Fruit fly (Drosophila melanogaster) whole organism, embryonic: Measurements from ENCODE around the gene CG42820.

Source experiments
- Atf3 ChIP-seq: fragments of 200-800 bp; sonication (Bioruptor generic); optimal IDR thresholded peaks from 3 replicates; lab custom pipeline; 2016; ENCODE audit warnings: missing biosample characterization, missing genetic modification characterization
- CG10147 ChIP-seq: fragments of 200-800 bp; sonication (Bioruptor generic); optimal IDR thresholded peaks from 2 replicates; lab custom pipeline; 2019; ENCODE audit warnings: missing biosample characterization, mild to moderate bottlenecking, missing genetic modification characterization, moderate library complexity
- CG11723 ChIP-seq: fragments of 200-800 bp; sonication (Bioruptor generic); optimal IDR thresholded peaks from 2 replicates; lab custom pipeline; 2017; ENCODE audit warnings: missing biosample characterization, mild to moderate bottlenecking, missing genetic modification characterization
- CG12104 ChIP-seq: fragments of 200-800 bp; sonication (Bioruptor generic); optimal IDR thresholded peaks from 3 replicates; lab custom pipeline; 2016; ENCODE audit warnings: missing biosample characterization, missing genetic modification characterization
- CG12219 ChIP-seq: fragments of 200-800 bp; sonication (Bioruptor generic); optimal IDR thresholded peaks from 3 replicates; lab custom pipeline; 2018; ENCODE audit warnings: missing biosample characterization, mild to moderate bottlenecking, missing genetic modification characterization
- CG12236 ChIP-seq: fragments of 200-800 bp; sonication (Bioruptor generic); optimal IDR thresholded peaks from 2 replicates; lab custom pipeline; 2016; ENCODE audit warnings: missing biosample characterization, missing genetic modification characterization
- CG12391 ChIP-seq: fragments of 200-800 bp; sonication (Bioruptor generic); optimal IDR thresholded peaks from 3 replicates; lab custom pipeline; 2018; ENCODE audit warnings: missing biosample characterization, mild to moderate bottlenecking, missing genetic modification characterization, moderate library complexity
- CG1602 ChIP-seq: fragments of 200-800 bp; sonication (Bioruptor generic); optimal IDR thresholded peaks from 3 replicates; lab custom pipeline; 2016; ENCODE audit warnings: missing biosample characterization, missing genetic modification characterization
- CG1792 ChIP-seq: fragments of 200-800 bp; sonication (Bioruptor generic); optimal IDR thresholded peaks from 2 replicates; lab custom pipeline; 2016; ENCODE audit warnings: missing biosample characterization, missing genetic modification characterization
- CG18011 ChIP-seq: fragments of 200-800 bp; sonication (Bioruptor generic); optimal IDR thresholded peaks from 2 replicates; lab custom pipeline; 2017; ENCODE audit warnings: missing biosample characterization, missing genetic modification characterization, mild to moderate bottlenecking, moderate library complexity, missing genotype
- CG34376 ChIP-seq: fragments of 200-800 bp; sonication (Bioruptor generic); optimal IDR thresholded peaks from 2 replicates; lab custom pipeline; 2018; ENCODE audit warnings: missing biosample characterization, mild to moderate bottlenecking, missing genetic modification characterization
- CG3995 ChIP-seq: fragments of 200-800 bp; sonication (Bioruptor generic); optimal IDR thresholded peaks from 3 replicates; lab custom pipeline; 2016; ENCODE audit warnings: missing biosample characterization, missing genetic modification characterization
- CG4360 ChIP-seq: fragments of 200-800 bp; sonication (Bioruptor generic); IDR thresholded peaks from 2 replicates; pipeline ENCODE4 v1.3.6; 2022; ENCODE audit warnings: missing biosample characterization, missing genetic modification characterization
- CG5180 ChIP-seq: fragments of 200-800 bp; sonication (Bioruptor generic); optimal IDR thresholded peaks from 3 replicates; lab custom pipeline; 2017; ENCODE audit warnings: missing biosample characterization, missing genetic modification characterization, mild to moderate bottlenecking, moderate library complexity, missing genetic modification reagents
- CG7271 ChIP-seq: fragments of 200-800 bp; sonication (Bioruptor generic); optimal IDR thresholded peaks from 2 replicates; lab custom pipeline; 2018; ENCODE audit warnings: missing biosample characterization, mild to moderate bottlenecking, missing genetic modification characterization, moderate library complexity
- CG8089 ChIP-seq: fragments of 200-800 bp; sonication (Bioruptor generic); optimal IDR thresholded peaks from 3 replicates; lab custom pipeline; 2016; ENCODE audit warnings: missing biosample characterization, missing genetic modification characterization
- CG9437 ChIP-seq: fragments of 200-800 bp; sonication (Bioruptor generic); optimal IDR thresholded peaks from 2 replicates; lab custom pipeline; 2018; ENCODE audit warnings: missing biosample characterization, mild to moderate bottlenecking, missing genetic modification characterization
- CG9797 ChIP-seq: fragments of 200-800 bp; sonication (Bioruptor generic); optimal IDR thresholded peaks from 3 replicates; lab custom pipeline; 2018; ENCODE audit warnings: missing biosample characterization, mild to moderate bottlenecking, missing genetic modification characterization
- D19A ChIP-seq: fragments of 200-800 bp; optimal IDR thresholded peaks from 3 replicates; lab custom pipeline; 2019; ENCODE audit warnings: missing biosample characterization, mild to moderate bottlenecking, missing genetic modification characterization, moderate library complexity
- Drgx ChIP-seq: fragments of 200-800 bp; sonication (Bioruptor generic); IDR thresholded peaks from 2 replicates; pipeline ENCODE4 v1.3.6; 2022; ENCODE audit warnings: missing biosample characterization, missing genetic modification characterization
- E2f2 ChIP-seq: fragments of 200-800 bp; sonication (Bioruptor generic); IDR thresholded peaks from 2 replicates; pipeline ENCODE4 v1.3.6; 2022; ENCODE audit warnings: missing biosample characterization, missing genetic modification characterization
- Gug ChIP-seq: fragments of 200-800 bp; sonication (Bioruptor generic); IDR thresholded peaks from 4 replicates; pipeline ENCODE4 v1.3.6; 2022; ENCODE audit warnings: missing biosample characterization, missing genetic modification characterization
- H2.0 ChIP-seq: fragments of 200-800 bp; sonication (Bioruptor generic); IDR thresholded peaks from 2 replicates; pipeline ENCODE4 v1.3.6; 2022; ENCODE audit warnings: missing biosample characterization, missing genetic modification characterization
- HmgD ChIP-seq: fragments of 200-800 bp; sonication (Bioruptor generic); optimal IDR thresholded peaks from 3 replicates; lab custom pipeline; 2016; ENCODE audit warnings: missing biosample characterization, missing genetic modification characterization
- HmgZ ChIP-seq: fragments of 200-800 bp; sonication (Bioruptor generic); optimal IDR thresholded peaks from 2 replicates; lab custom pipeline; 2018; ENCODE audit warnings: missing biosample characterization, mild to moderate bottlenecking, missing genetic modification characterization
- MESR4 ChIP-seq: fragments of 200-800 bp; sonication (Bioruptor generic); optimal IDR thresholded peaks from 2 replicates; lab custom pipeline; 2018; ENCODE audit warnings: missing biosample characterization, mild to moderate bottlenecking, missing genetic modification characterization, moderate library complexity
- Rfx ChIP-seq: fragments of 200-800 bp; sonication (Bioruptor generic); IDR thresholded peaks from 2 replicates; pipeline ENCODE4 v1.3.6; 2022; ENCODE audit warnings: missing biosample characterization, missing genetic modification characterization
- Six4 ChIP-seq: fragments of 200-800 bp; sonication (Bioruptor generic); optimal IDR thresholded peaks from 2 replicates; lab custom pipeline; 2016; ENCODE audit warnings: missing biosample characterization, missing genetic modification characterization
- Tbp ChIP-seq: fragments of >200 bp; optimal IDR thresholded peaks from 2 replicates; lab custom pipeline; 2018; ENCODE audit warnings: missing biosample characterization, missing genetic modification characterization
- Xbp1 ChIP-seq: fragments of 200-800 bp; sonication (Bioruptor generic); optimal IDR thresholded peaks from 3 replicates; lab custom pipeline; 2016; ENCODE audit warnings: missing biosample characterization, mild to moderate bottlenecking, missing genetic modification characterization
- ab ChIP-seq: fragments of 200-800 bp; sonication (Bioruptor generic); optimal IDR thresholded peaks from 2 replicates; lab custom pipeline; 2016; ENCODE audit warnings: missing biosample characterization, missing genetic modification characterization
- bsh ChIP-seq, 2 experiments: fragments of 200-800 bp; sonication (Bioruptor generic); optimal IDR thresholded peaks; 2 replicates each; lab custom pipeline; 2017 to 2018; ENCODE audit warnings: mild to moderate bottlenecking in 2 of 2, missing biosample characterization in 2 of 2, missing genetic modification characterization in 2 of 2, moderate library complexity in 1 of 2
- ci ChIP-seq: fragments of 200-800 bp; sonication (Bioruptor generic); IDR thresholded peaks from 3 replicates; pipeline ENCODE4 v1.3.6; 2022; ENCODE audit warnings: missing biosample characterization, missing genetic modification characterization
- disco-r ChIP-seq: fragments of 200-800 bp; sonication (Bioruptor generic); optimal IDR thresholded peaks from 2 replicates; lab custom pipeline; 2016; ENCODE audit warnings: missing biosample characterization, missing genetic modification characterization
- fd64A ChIP-seq: fragments of 200-800 bp; sonication (Bioruptor generic); optimal IDR thresholded peaks from 3 replicates; lab custom pipeline; 2018; ENCODE audit warnings: missing biosample characterization, mild to moderate bottlenecking, missing genetic modification characterization
- grn ChIP-seq: fragments of 200-800 bp; sonication (Bioruptor generic); optimal IDR thresholded peaks from 3 replicates; lab custom pipeline; 2017; ENCODE audit warnings: missing biosample characterization, missing genetic modification characterization
- insv ChIP-seq, 2 experiments: fragments of 200-800 bp; sonication (Bioruptor generic); optimal IDR thresholded peaks; 3 replicates each; lab custom pipeline; 2016 to 2018; ENCODE audit warnings: missing biosample characterization in 2 of 2, missing genetic modification characterization in 2 of 2
- jigr1 ChIP-seq: fragments of 200-800 bp; sonication (Bioruptor generic); IDR thresholded peaks from 3 replicates; pipeline ENCODE4 v1.3.6; 2022; ENCODE audit warnings: missing biosample characterization, missing genetic modification characterization
- klu ChIP-seq: fragments of 200-800 bp; sonication (Bioruptor generic); IDR thresholded peaks from 2 replicates; pipeline ENCODE4 v1.3.6; 2022; ENCODE audit warnings: missing biosample characterization, missing genetic modification characterization
- kni ChIP-seq: fragments of 200-800 bp; sonication (Bioruptor generic); optimal IDR thresholded peaks from 3 replicates; lab custom pipeline; 2017; ENCODE audit warnings: mild to moderate bottlenecking, missing biosample characterization, missing genetic modification reagents, missing genetic modification characterization
- mirr ChIP-seq: fragments of 200-800 bp; sonication (Bioruptor generic); optimal IDR thresholded peaks from 3 replicates; lab custom pipeline; 2018; ENCODE audit warnings: missing biosample characterization, mild to moderate bottlenecking, missing genetic modification characterization
- sim ChIP-seq: fragments of 200-800 bp; sonication (Bioruptor generic); IDR thresholded peaks from 2 replicates; pipeline ENCODE4 v1.3.6; 2022; ENCODE audit warnings: missing biosample characterization, missing genetic modification characterization
- sisA ChIP-seq: fragments of 200-800 bp; sonication (Bioruptor generic); IDR thresholded peaks from 2 replicates; pipeline ENCODE4 v1.3.6; 2022; ENCODE audit warnings: missing biosample characterization, missing genetic modification characterization
- tgo ChIP-seq: fragments of 200-800 bp; sonication (Bioruptor generic); IDR thresholded peaks from 3 replicates; pipeline ENCODE4 v1.3.6; 2022; ENCODE audit warnings: missing biosample characterization, missing genetic modification characterization
- tna ChIP-seq: fragments of 200-800 bp; sonication (Bioruptor generic); IDR thresholded peaks from 2 replicates; pipeline ENCODE4 v1.3.6; 2022; ENCODE audit warnings: missing biosample characterization, missing genetic modification characterization; ENCODE audit not compliant: partially characterized antibody
- zen2 ChIP-seq: fragments of 200-800 bp; sonication (Bioruptor generic); IDR thresholded peaks from 3 replicates; pipeline ENCODE4 v1.3.6; 2022; ENCODE audit warnings: missing biosample characterization, missing genetic modification characterization; ENCODE audit not compliant: partially characterized antibody

CG42820 gene

dm6 chr2L:8411530-8411929 is 19.3 kb upstream of the CG42820 start, which contains the start of gene Naglu (continued):
- no peak for TF ChIP-seq tgo (GFP tag; lab: Robert Waterston, UW)

- TF ChIP-seq ci (GFP tag; lab: Robert Waterston, UW) = 0 out of 3 replicates have a peak, but pooled peaks have one; percentile 15
- peak; percentile 52 for TF ChIP-seq CG12104 (GFP tag; lab: Kevin White, UChicago)
- TF ChIP-seq ab (GFP tag; lab: Kevin White, UChicago) = no peak
- TF ChIP-seq disco-r (GFP tag; lab: Kevin White, UChicago) = peak; percentile 34
- TF ChIP-seq MESR4 (GFP tag; lab: Kevin White, UChicago) = peak; percentile 95
- TF ChIP-seq CG18011 (GFP tag; lab: Kevin White, UChicago) = no peak
- 0 out of 2 replicates have a peak, but pooled peaks have one; percentile 22 for TF ChIP-seq H2.0
- TF ChIP-seq CG10147 (GFP tag; lab: Kevin White, UChicago) = no peak
- peak; percentile 19 for TF ChIP-seq D19A (tag; lab: Kevin White, UChicago)
- TF ChIP-seq CG8089 = peak; percentile 43
- no peak for TF ChIP-seq mirr (GFP tag; lab: Kevin White, UChicago)
- no peak for TF ChIP-seq CG11723 (GFP tag; lab: Kevin White, UChicago)
- peak; percentile 93 for TF ChIP-seq zen2 (GFP tag; lab: Robert Waterston, UW)
- TF ChIP-seq HmgD = peak; percentile 90
- peak; percentile 69 for TF ChIP-seq Rfx
- TF ChIP-seq Gug = no peak
- peak; percentile 7 to 76 for TF ChIP-seq bsh (GFP tag; optimal IDR thresholded peaks at IDR 0.05; lab: Kevin White, UChicago)
- peak; percentile 32 for TF ChIP-seq CG1792
- TF ChIP-seq tna (GFP tag; lab: Robert Waterston, UW) = peak; percentile 99
- peak; percentile 38 for TF ChIP-seq CG12236 (GFP tag; lab: Kevin White, UChicago)
- TF ChIP-seq CG34376 (GFP tag; lab: Kevin White, UChicago) = peak; percentile 24
- TF ChIP-seq kni (GFP tag; lab: Kevin White, UChicago) = no peak
- peak; percentile 0 for TF ChIP-seq CG12219 (GFP tag; lab: Kevin White, UChicago)
- TF ChIP-seq CG12391 (tag; lab: Kevin White, UChicago) = peak; percentile 80
- no peak for TF ChIP-seq sisA
- TF ChIP-seq E2f2 (GFP tag; lab: Robert Waterston, UW) = peak; percentile 62; the same call in 1 of the 2 replicates
- peak; percentile 66 for TF ChIP-seq HmgZ (tag; lab: Kevin White, UChicago)
- no peak for TF ChIP-seq sim (GFP tag; lab: Robert Waterston, UW)
- TF ChIP-seq Drgx (GFP tag; lab: Robert Waterston, UW) = peak; percentile 39; the same call in 1 of the 2 replicates
- peak; percentile 57; the same call in 1 of the 3 replicates for TF ChIP-seq jigr1 (GFP tag; lab: Robert Waterston, UW)
- no peak for TF ChIP-seq Atf3
- peak in 1 of 2 experiments; percentile 41 for TF ChIP-seq insv (GFP tag; optimal IDR thresholded peaks at IDR 0.05; lab: Kevin White, UChicago)
- TF ChIP-seq CG1602 (GFP tag; lab: Kevin White, UChicago) = peak; percentile 33
- peak; percentile 2 for TF ChIP-seq fd64A (GFP tag; lab: Kevin White, UChicago)
- TF ChIP-seq CG4360 = no peak
- peak; percentile 45 for TF ChIP-seq Xbp1 (GFP tag; lab: Kevin White, UChicago)
- TF ChIP-seq CG5180 = peak; percentile 94
- TF ChIP-seq CG9797 (GFP tag; lab: Kevin White, UChicago) = peak; percentile 94
- TF ChIP-seq klu = no peak
- TF ChIP-seq Tbp = no peak
- TF ChIP-seq CG3995 (GFP tag; lab: Kevin White, UChicago) = peak; percentile 47
- TF ChIP-seq grn (GFP tag; lab: Kevin White, UChicago) = no peak
- peak; percentile 46 for TF ChIP-seq Six4 (GFP tag; lab: Kevin White, UChicago)
- no peak for TF ChIP-seq CG7271
- TF ChIP-seq CG9437 (GFP tag; lab: Kevin White, UChicago) = peak; percentile 68
Measured at dm6 chr2L:8403286-8404270, 11.4 kb upstream of the CG42820 start, which contains the start of gene emb. Gene emb, plus strand, starts transcription at chr2L:8403573.
